Fruit fly (Drosophila melanogaster): Measurements from ENCODE around the gene stg.

dm6 chr3R:29266607-29267006 lies 11.0 kb upstream of the stg start:
- TF ChIP-seq toe (GFP tag; optimal IDR thresholded peaks at IDR 0.05), result no peak
- TF ChIP-seq Hr96 (GFP tag; optimal IDR thresholded peaks at IDR 0.05), result no peak
- TF ChIP-seq kay (GFP tag; ENCODE audit: borderline replicate concordance), result no peak
- TF ChIP-seq CG1620 (GFP tag; optimal IDR thresholded peaks at IDR 0.05), result no peak
- TF ChIP-seq Mnt (GFP tag; optimal IDR thresholded peaks at IDR 0.05), result no peak

Measured in whole organism, adult.